Fruit fly (Drosophila melanogaster): Measurements from ENCODE around the gene dac.
A peak's percentile ranks its signal among the peaks of the same experiment; 100 is the strongest.

The dac gene

DNA sequence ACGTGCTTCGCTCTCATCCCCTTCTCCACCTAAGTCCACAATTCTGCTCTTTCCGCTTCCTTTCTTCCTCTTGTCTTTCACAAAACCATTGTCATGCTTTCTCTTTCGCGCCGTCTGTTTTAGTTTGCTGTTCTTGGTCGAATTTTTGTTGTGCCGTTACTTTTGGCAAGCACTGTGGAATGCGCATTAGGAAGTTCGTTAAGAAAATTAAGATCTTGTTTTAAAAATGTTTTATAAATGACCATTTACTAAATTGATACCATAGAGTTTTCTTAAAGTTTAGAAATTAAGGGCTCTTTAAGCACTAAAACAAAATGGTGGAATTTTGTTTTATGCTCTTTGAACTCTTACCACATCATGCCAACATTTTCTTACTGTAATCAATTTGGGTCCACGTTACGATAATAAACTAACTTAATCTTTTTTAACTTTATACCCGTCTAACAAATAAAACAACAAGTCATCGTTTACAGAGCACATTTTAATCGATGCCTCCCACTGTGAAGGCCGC, 49.3 kb upstream of the dac start (continued):
- TF ChIP-seq unpg (GFP tag; optimal IDR thresholded peaks at IDR 0.05) (peak; percentile 57), Opbp (GFP tag; IDR thresholded peaks at IDR 0.05; ENCODE audit: partially characterized antibody) (no peak), Xbp1 (GFP tag; optimal IDR thresholded peaks at IDR 0.05) (peak; percentile 70), Eip74EF (GFP tag; optimal IDR thresholded peaks at IDR 0.05) (peak in 1 of 2 experiments; percentile 65), ttk (GFP tag; IDR thresholded peaks at IDR 0.05) (no peak), Mad (GFP tag; optimal IDR thresholded peaks at IDR 0.05) (peak; percentile 63), crp (GFP tag; optimal IDR thresholded peaks at IDR 0.05) (peak in 1 of 2 experiments; percentile 1), CG30020 (tag; optimal IDR thresholded peaks at IDR 0.05) (no peak), shn (GFP tag; optimal IDR thresholded peaks at IDR 0.05) (peak; percentile 89), dysf (GFP tag; IDR thresholded peaks at IDR 0.05) (peak; percentile 72; the same call in 2 of the 3 replicates), Scr (GFP tag; IDR thresholded peaks at IDR 0.05; ENCODE audit: partially characterized antibody) (no peak), CG10959 (GFP tag; IDR thresholded peaks at IDR 0.05) (no peak), knrl (GFP tag; IDR thresholded peaks at IDR 0.05; ENCODE audit: partially characterized antibody) (no peak), CG7839 (tag; optimal IDR thresholded peaks at IDR 0.05) (peak; percentile 88), CG7987 (GFP tag; optimal IDR thresholded peaks at IDR 0.05) (no peak), emc (GFP tag; optimal IDR thresholded peaks at IDR 0.05) (peak; percentile 12), CG6813 (GFP tag; optimal IDR thresholded peaks at IDR 0.05) (peak; percentile 33), Elba2 (GFP tag; optimal IDR thresholded peaks at IDR 0.05) (no peak), CG11085 (GFP tag; IDR thresholded peaks at IDR 0.05) (no peak), Nf-YC (tag; optimal IDR thresholded peaks at IDR 0.05) (peak; percentile 42), CG34422 (GFP tag; IDR thresholded peaks at IDR 0.05) (no peak), Hmr (GFP tag; optimal IDR thresholded peaks at IDR 0.05) (peak; percentile 80), pum (GFP tag; optimal IDR thresholded peaks at IDR 0.05) (peak; percentile 49), CG4854 (GFP tag; optimal IDR thresholded peaks at IDR 0.05) (peak; percentile 53), Jarid2 (GFP tag; optimal IDR thresholded peaks at IDR 0.05) (peak; percentile 35), run (tag; optimal IDR thresholded peaks at IDR 0.05) (peak; percentile 60), zen (tag; optimal IDR thresholded peaks at IDR 0.05) (no peak), h (optimal IDR thresholded peaks at IDR 0.05) (no peak), dm (GFP tag; optimal IDR thresholded peaks at IDR 0.05) (peak; percentile 64), Vsx1 (GFP tag; optimal IDR thresholded peaks at IDR 0.05) (no peak), eve (GFP tag; optimal IDR thresholded peaks at IDR 0.05) (peak in 1 of 2 experiments; percentile 93), Lhr (GFP tag; optimal IDR thresholded peaks at IDR 0.05) (no peak), CG17359 (tag; optimal IDR thresholded peaks at IDR 0.05) (peak; percentile 76), Ets97D (GFP tag; optimal IDR thresholded peaks at IDR 0.05) (no peak), CG11560 (tag; IDR thresholded peaks at IDR 0.05) (no peak), Dfd (GFP tag; optimal IDR thresholded peaks at IDR 0.05) (no peak), CG10147 (GFP tag; optimal IDR thresholded peaks at IDR 0.05) (peak; percentile 86), abd-A (tag; optimal IDR thresholded peaks at IDR 0.05) (peak; percentile 29), CG9727 (GFP tag; optimal IDR thresholded peaks at IDR 0.05) (peak; percentile 47), CG7963 (GFP tag; IDR thresholded peaks at IDR 0.05; ENCODE audit: partially characterized antibody) (no peak), yki (optimal IDR thresholded peaks at IDR 0.05) (no peak), CG4282 (GFP tag; optimal IDR thresholded peaks at IDR 0.05) (peak; percentile 36), CG7271 (tag; optimal IDR thresholded peaks at IDR 0.05) (no peak), CG14014 (GFP tag; IDR thresholded peaks at IDR 0.05) (peak; percentile 69), CG31441 (GFP tag; IDR thresholded peaks at IDR 0.05) (no peak; the same call in 1 of the 2 replicates), CG11695 (GFP tag; IDR thresholded peaks at IDR 0.05) (peak; percentile 58; the same call in 2 of the 3 replicates), CG17361 (GFP tag; IDR thresholded peaks at IDR 0.05) (peak; percentile 64), Ada2b (GFP tag; IDR thresholded peaks at IDR 0.05) (no peak), Ptx1 (GFP tag; IDR thresholded peaks at IDR 0.05) (peak; percentile 66), NC2α (GFP tag; optimal IDR thresholded peaks at IDR 0.05) (peak; percentile 10)

Measured in whole organism, embryonic.